Worm (Caenorhabditis elegans): ENCODE results near the gene T26C11.9.

DNA sequence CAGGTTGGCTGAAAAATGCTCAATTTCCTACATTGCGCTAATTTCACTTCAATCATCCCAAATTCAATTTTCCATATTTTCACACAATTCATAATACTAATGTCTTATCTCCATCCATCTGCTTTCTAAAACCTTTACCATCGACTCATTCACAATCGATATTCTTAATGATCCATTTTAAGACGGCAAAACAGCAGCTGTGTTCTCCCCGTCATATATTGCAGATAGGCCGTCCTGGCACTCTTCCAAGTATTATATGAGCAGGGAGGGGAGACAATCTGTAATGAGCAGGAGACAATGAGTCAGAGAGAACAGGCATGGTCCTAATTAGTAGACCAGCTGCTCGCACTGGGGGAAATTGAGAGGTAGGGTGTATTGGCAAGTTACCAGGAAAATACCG lies 4.1 kb upstream of the T26C11.9 start:
- TF ChIP-seq blmp-1 (tag; optimal IDR thresholded peaks at IDR 0.05) (no peak), bed-3 (GFP tag; optimal IDR thresholded peaks at IDR 0.05) (no peak), drap-1 (GFP tag; optimal IDR thresholded peaks at IDR 0.05) (no peak), ztf-11 (tag; optimal IDR thresholded peaks at IDR 0.05) (no peak), snpc-4 (tag; optimal IDR thresholded peaks at IDR 0.05) (no peak)
